Worm (Caenorhabditis elegans): Measurements from ENCODE around the gene aagr-3.

aagr-3 gene

DNA sequence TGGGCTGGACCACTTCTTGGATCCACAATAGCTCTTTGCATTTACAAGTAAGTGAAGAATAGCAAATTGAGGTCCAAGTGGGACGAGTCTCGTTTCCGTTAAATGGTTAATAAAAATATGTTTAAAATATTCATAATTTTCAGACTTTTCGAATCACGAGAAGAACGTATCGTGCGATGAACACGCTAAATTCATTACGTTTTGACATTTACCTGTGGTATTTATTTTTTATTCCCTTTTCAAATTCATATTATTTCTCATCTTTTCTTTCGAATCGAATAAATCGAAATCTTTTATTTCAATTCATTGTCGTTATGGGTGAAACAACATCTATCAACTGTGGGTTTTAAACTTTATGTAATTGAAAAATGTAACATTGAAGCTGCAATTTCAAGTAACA, 10.1 kb upstream of the aagr-3 start, which contains the start of gene marc-1:
marc-1 (plus strand) TSS at position 301 of the 400 bp plus-strand sequence.
- TF ChIP-seq zag-1 (tag; optimal IDR thresholded peaks at IDR 0.05) (no peak), skn-1 (tag; optimal IDR thresholded peaks at IDR 0.05) (no peak), unc-62 (GFP tag; optimal IDR thresholded peaks at IDR 0.05) (no peak), ceh-82 (tag; optimal IDR thresholded peaks at IDR 0.05) (no peak), lin-39 (tag; optimal IDR thresholded peaks at IDR 0.05) (no peak), ceh-16 (tag; optimal IDR thresholded peaks at IDR 0.05) (no peak)

DNA sequence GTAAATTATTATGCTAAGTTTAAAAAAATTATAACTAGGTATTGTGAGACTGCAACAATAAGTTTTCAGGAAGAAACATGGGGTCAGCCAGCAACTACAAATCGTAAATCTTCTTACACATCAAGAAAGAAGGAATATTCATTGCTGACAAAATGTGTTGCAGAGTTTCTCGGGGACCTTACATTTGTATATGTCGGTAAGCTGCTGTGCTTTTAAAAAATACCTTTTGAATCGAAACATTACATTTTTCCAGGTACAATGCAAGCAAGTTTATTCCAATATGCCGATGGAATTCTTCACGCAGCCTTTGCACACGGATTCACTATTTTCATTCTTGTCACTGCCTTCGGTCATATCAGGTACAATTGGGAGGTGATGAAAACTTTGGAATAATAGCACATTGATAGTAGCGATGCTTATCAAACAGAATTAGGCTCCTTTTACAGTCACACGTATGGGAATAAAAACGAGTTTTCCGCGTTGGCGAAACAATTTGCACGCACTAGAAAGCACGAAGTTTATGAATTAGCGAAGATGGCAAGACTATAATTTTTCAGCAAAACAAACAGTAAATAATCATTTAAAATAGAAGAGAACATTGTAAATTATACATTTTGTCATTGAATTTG, 8.9 kb upstream of the aagr-3 start:
- TF ChIP-seq elt-2 (tag; optimal IDR thresholded peaks at IDR 0.05) = peak; percentile 70
- TF ChIP-seq pqm-1 (tag; optimal IDR thresholded peaks at IDR 0.05) = peak; percentile 47
- TF ChIP-seq nhr-28 (tag; optimal IDR thresholded peaks at IDR 0.05) = no peak
- no peak for TF ChIP-seq nhr-43 (tag; optimal IDR thresholded peaks at IDR 0.05; ENCODE audit: poor library complexity, severe bottlenecking)

DNA sequence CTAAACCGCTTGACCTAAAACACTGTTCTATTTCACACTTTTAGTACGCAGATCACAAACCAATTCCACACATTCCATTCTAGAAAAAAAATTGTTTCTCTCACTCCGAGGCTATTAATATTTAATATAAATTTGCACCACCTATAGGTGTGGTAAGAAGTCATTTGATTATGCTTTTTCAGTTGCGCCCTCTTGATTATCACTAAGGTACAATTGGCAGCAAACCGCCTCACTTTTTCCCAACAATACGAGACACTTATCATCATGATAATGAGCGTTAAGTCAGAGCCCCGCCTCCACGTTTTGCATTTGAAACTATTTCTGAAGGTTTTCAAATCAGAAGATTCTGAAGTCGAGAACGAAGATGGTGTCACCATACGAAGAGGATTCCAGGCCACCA, 8.0 kb upstream of the aagr-3 start, which contains the start of gene aqp-4:
aqp-4 (plus strand) TSS at position 270 of the 400 bp plus-strand sequence.
- peak; percentile 66 for TF ChIP-seq elt-2 (tag; optimal IDR thresholded peaks at IDR 0.05)
- TF ChIP-seq daf-12 (tag; optimal IDR thresholded peaks at IDR 0.05) = no peak

DNA sequence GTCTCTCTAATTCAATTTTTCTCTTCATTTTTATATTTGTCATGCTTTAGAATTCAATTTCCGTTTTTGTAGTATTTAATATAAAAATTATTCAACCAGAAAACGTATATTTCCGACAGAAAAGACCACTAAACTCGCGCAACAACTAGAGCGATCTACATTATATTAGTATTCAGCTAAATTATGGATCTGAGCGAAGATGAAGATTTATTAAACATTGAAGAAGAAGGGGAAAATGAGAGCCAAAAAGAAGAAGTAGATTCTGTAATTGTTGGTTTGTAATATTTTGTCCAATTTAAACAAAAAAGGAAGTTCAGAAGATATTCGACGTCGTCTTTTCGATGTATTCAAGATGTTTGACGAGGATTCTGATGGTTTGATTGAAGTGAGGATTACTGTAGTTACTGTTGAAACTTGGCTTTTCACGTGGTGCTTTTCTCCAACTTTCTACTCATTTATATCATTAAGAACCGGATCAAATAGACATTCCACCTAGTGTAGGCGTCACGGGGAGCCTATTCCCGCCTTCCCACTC, 4.7 kb upstream of the aagr-3 start, which contains the start of gene cal-7:
cal-7 (plus strand) TSS at position 184 of the 535 bp plus-strand sequence.
- no peak for TF ChIP-seq fkh-2 (tag; optimal IDR thresholded peaks at IDR 0.05)
- peak; percentile 27 for TF ChIP-seq tbx-2 (tag; optimal IDR thresholded peaks at IDR 0.05)
- peak; percentile 46 for TF ChIP-seq ama-1 (optimal IDR thresholded peaks at IDR 0.05)
- TF ChIP-seq ceh-28 (tag; optimal IDR thresholded peaks at IDR 0.05) = peak; percentile 30
- TF ChIP-seq unc-39 (tag; optimal IDR thresholded peaks at IDR 0.05) = no peak
- TF ChIP-seq nhr-28 (tag; optimal IDR thresholded peaks at IDR 0.05) = no peak
- TF ChIP-seq zag-1 (tag; optimal IDR thresholded peaks at IDR 0.05) = no peak
- TF ChIP-seq lsy-12 (tag; optimal IDR thresholded peaks at IDR 0.05) = peak; percentile 12
- peak; percentile 1 for TF ChIP-seq pha-4 (tag; optimal IDR thresholded peaks at IDR 0.05)
- peak; percentile 1 for TF ChIP-seq fkh-10 (GFP tag; optimal IDR thresholded peaks at IDR 0.05)
- TF ChIP-seq hmg-11 (tag; optimal IDR thresholded peaks at IDR 0.05) = no peak

DNA sequence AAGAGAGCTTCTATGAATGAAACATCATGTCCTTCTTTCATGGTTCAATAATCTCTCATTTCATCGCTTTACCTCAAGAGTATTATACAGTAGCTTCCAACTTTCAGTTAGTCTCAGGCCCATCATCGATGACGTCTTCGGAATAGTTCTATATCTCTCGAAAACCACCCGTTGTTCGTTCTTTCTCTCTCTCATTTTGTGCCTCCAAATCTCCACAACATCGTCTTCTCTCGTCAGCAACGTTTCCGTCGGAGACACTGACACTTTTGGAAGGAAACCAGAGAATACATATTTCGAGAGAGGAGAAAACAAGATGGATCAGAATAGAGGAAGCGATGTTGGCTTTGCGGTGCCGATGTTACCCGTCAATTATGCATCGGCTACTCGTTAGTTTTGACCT, 2.5 kb upstream of the aagr-3 start:
- TF ChIP-seq mdl-1 (tag; optimal IDR thresholded peaks at IDR 0.05) (no peak), tbx-2 (tag; optimal IDR thresholded peaks at IDR 0.05) (no peak), R02D3.7 (tag; optimal IDR thresholded peaks at IDR 0.05) (no peak), egl-27 (tag; optimal IDR thresholded peaks at IDR 0.05) (no peak), egl-5 (tag; optimal IDR thresholded peaks at IDR 0.05) (no peak), nfya-1 (tag; optimal IDR thresholded peaks at IDR 0.05; ENCODE audit: insufficient read depth) (peak; percentile 33), elt-1 (tag; optimal IDR thresholded peaks at IDR 0.05) (no peak), snpc-4 (tag; optimal IDR thresholded peaks at IDR 0.05) (peak; percentile 3), nhr-23 (tag; optimal IDR thresholded peaks at IDR 0.05) (no peak), aly-2 (tag; optimal IDR thresholded peaks at IDR 0.05) (no peak), lin-39 (tag; optimal IDR thresholded peaks at IDR 0.05) (peak; percentile 64), jun-1 (tag; optimal IDR thresholded peaks at IDR 0.05) (no peak), unc-62 (GFP tag; optimal IDR thresholded peaks at IDR 0.05) (peak; percentile 8), fos-1 (tag; optimal IDR thresholded peaks at IDR 0.05) (no peak), ama-1 (optimal IDR thresholded peaks at IDR 0.05) (peak; percentile 78), fkh-2 (tag; optimal IDR thresholded peaks at IDR 0.05) (no peak), skn-1 (tag; optimal IDR thresholded peaks at IDR 0.05) (no peak), ceh-9 (tag; optimal IDR thresholded peaks at IDR 0.05) (no peak), nhr-12 (tag; optimal IDR thresholded peaks at IDR 0.05) (no peak), pqm-1 (tag; optimal IDR thresholded peaks at IDR 0.05) (no peak), nhr-25 (tag; optimal IDR thresholded peaks at IDR 0.05) (peak; percentile 5), pha-4 (tag; optimal IDR thresholded peaks at IDR 0.05) (no peak), fkh-10 (GFP tag; optimal IDR thresholded peaks at IDR 0.05) (no peak)

All from whole organism, L3 larva.